Worm (Caenorhabditis elegans): ENCODE results near the gene sly-1.

The sly-1 gene

DNA sequence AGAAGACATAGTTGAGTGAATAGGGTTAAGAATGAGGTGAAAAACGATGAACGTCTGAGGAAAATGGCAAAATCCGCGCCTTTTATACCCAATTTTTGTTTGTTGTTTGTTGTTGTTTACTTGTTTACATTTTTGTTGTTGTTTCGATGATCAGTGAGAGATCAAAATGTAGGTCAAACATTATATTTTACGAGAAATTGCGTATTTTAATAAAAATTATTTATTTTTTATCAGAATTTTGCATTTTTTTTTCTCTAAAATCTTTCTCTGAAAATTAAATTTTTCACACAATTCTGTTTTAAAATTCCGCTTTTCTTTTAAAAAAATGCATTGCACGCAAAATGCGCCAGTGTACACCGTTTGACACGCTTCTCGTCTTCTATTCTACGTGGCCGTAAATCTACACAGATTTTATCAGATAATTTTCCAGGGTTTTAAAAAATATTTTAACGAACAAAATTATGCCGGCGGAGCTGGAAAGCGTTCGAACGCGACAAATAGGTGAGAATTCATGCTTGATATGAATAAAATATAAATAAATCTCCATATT is at the start of gene sly-1, which contains the start of gene sip-1:
sly-1 (plus strand) TSS at position 360 of the 550 bp plus-strand sequence.
sip-1 (minus strand) TSS at position 103 of the 550 bp plus-strand sequence.
- TF ChIP-seq ztf-4 (tag; optimal IDR thresholded peaks at IDR 0.05) (no peak), jun-1 (tag; optimal IDR thresholded peaks at IDR 0.05) (peak; percentile 75), ZK546.5 (tag; optimal IDR thresholded peaks at IDR 0.05) (no peak), elt-2 (tag; optimal IDR thresholded peaks at IDR 0.05) (peak; percentile 43), elt-1 (tag; optimal IDR thresholded peaks at IDR 0.05) (no peak), nfya-1 (tag; optimal IDR thresholded peaks at IDR 0.05; ENCODE audit: insufficient read depth) (peak; percentile 90), fkh-10 (GFP tag; optimal IDR thresholded peaks at IDR 0.05) (peak; percentile 26), nhr-12 (tag; optimal IDR thresholded peaks at IDR 0.05) (no peak), pqm-1 (tag; optimal IDR thresholded peaks at IDR 0.05) (peak; percentile 6), hmg-11 (tag; optimal IDR thresholded peaks at IDR 0.05) (peak; percentile 70), ceh-28 (tag; optimal IDR thresholded peaks at IDR 0.05) (peak; percentile 40), skn-1 (tag; optimal IDR thresholded peaks at IDR 0.05) (peak; percentile 67), nhr-77 (tag; optimal IDR thresholded peaks at IDR 0.05) (no peak), tbx-2 (tag; optimal IDR thresholded peaks at IDR 0.05) (peak; percentile 54), ceh-82 (tag; optimal IDR thresholded peaks at IDR 0.05) (no peak), lin-15B (tag; optimal IDR thresholded peaks at IDR 0.05) (peak; percentile 96), R02D3.7 (tag; optimal IDR thresholded peaks at IDR 0.05) (peak; percentile 86), nhr-25 (tag; optimal IDR thresholded peaks at IDR 0.05) (peak; percentile 35), pha-4 (tag; optimal IDR thresholded peaks at IDR 0.05) (peak; percentile 93), nhr-43 (tag; optimal IDR thresholded peaks at IDR 0.05; ENCODE audit: poor library complexity, severe bottlenecking) (peak; percentile 59), snpc-4 (tag; optimal IDR thresholded peaks at IDR 0.05) (peak; percentile 90), daf-12 (tag; optimal IDR thresholded peaks at IDR 0.05) (no peak), nhr-23 (tag; optimal IDR thresholded peaks at IDR 0.05) (peak; percentile 90)

DNA sequence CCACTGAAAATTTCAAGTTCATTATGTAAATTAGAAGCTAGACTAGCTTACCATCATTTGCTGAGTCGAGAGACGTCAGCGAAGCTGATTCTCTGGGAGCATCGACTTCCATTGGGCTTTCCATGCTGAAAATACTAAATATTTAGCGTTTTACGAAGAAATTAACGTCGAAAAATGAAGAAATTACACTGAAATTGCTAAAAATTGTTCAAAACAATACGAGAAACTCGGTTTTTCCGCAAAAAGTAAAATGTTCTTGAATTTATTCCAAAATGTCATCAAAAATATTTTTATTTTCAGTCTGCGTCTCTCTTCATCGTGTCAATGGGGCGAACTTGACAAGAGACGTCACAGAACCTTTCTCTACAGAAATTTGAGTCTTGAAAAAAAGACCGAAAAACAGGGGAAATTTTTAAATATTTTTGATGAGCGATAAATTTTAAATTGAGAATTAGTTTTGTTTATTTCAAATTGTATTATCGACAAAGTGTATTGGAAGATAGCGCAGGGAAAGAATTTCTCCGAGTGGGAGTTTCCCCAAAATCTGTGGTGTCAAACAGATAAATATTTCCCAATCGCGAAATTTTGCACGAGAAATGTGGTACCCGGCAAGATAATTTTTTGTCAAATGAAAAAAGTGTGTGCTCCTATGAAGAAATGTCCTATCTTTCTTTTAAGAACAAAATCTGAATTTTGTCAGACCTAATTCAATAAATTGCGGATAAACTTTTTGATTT is 46.3 kb upstream of the sly-1 start, which contains the start of gene ecps-1:
ecps-1 (minus strand) TSS at position 125 of the 737 bp plus-strand sequence.
- TF ChIP-seq unc-39 (tag; optimal IDR thresholded peaks at IDR 0.05): no peak
- peak; percentile 63 for TF ChIP-seq jun-1 (tag; optimal IDR thresholded peaks at IDR 0.05)
- TF ChIP-seq ceh-82 (tag; optimal IDR thresholded peaks at IDR 0.05): peak; percentile 62
- TF ChIP-seq ZK546.5 (tag; optimal IDR thresholded peaks at IDR 0.05): no peak
- peak; percentile 89 for TF ChIP-seq nhr-23 (tag; optimal IDR thresholded peaks at IDR 0.05)
- TF ChIP-seq ceh-9 (tag; optimal IDR thresholded peaks at IDR 0.05): no peak
- TF ChIP-seq eor-1 (tag; optimal IDR thresholded peaks at IDR 0.05): no peak
- peak; percentile 13 for TF ChIP-seq elt-1 (tag; optimal IDR thresholded peaks at IDR 0.05)
- TF ChIP-seq egl-5 (tag; optimal IDR thresholded peaks at IDR 0.05): peak; percentile 7
- TF ChIP-seq fkh-10 (GFP tag; optimal IDR thresholded peaks at IDR 0.05): peak; percentile 53
- peak; percentile 51 for TF ChIP-seq elt-2 (tag; optimal IDR thresholded peaks at IDR 0.05)
- TF ChIP-seq lin-15B (tag; optimal IDR thresholded peaks at IDR 0.05): peak; percentile 93
- TF ChIP-seq nhr-11 (tag; optimal IDR thresholded peaks at IDR 0.05): peak; percentile 45
- TF ChIP-seq nhr-76 (tag; optimal IDR thresholded peaks at IDR 0.05): no peak
- peak; percentile 86 for TF ChIP-seq R02D3.7 (tag; optimal IDR thresholded peaks at IDR 0.05)
- peak; percentile 97 for TF ChIP-seq skn-1 (tag; optimal IDR thresholded peaks at IDR 0.05)
- TF ChIP-seq mdl-1 (tag; optimal IDR thresholded peaks at IDR 0.05): peak; percentile 32
- peak; percentile 68 for TF ChIP-seq snpc-4 (tag; optimal IDR thresholded peaks at IDR 0.05)
- peak; percentile 76 for TF ChIP-seq nhr-25 (tag; optimal IDR thresholded peaks at IDR 0.05)
- TF ChIP-seq lin-39 (tag; optimal IDR thresholded peaks at IDR 0.05): peak; percentile 32
- TF ChIP-seq nfya-1 (tag; optimal IDR thresholded peaks at IDR 0.05; ENCODE audit: insufficient read depth): no peak
- peak; percentile 12 for TF ChIP-seq unc-62 (GFP tag; optimal IDR thresholded peaks at IDR 0.05)
- no peak for TF ChIP-seq ama-1 (optimal IDR thresholded peaks at IDR 0.05)
- peak; percentile 97 for TF ChIP-seq pha-4 (tag; optimal IDR thresholded peaks at IDR 0.05)
- peak; percentile 77 for TF ChIP-seq ceh-28 (tag; optimal IDR thresholded peaks at IDR 0.05)
- peak; percentile 89 for TF ChIP-seq nhr-43 (tag; optimal IDR thresholded peaks at IDR 0.05; ENCODE audit: poor library complexity, severe bottlenecking)
- TF ChIP-seq elt-3 (tag; optimal IDR thresholded peaks at IDR 0.05): no peak
- TF ChIP-seq pqm-1 (tag; optimal IDR thresholded peaks at IDR 0.05): peak; percentile 57
- peak; percentile 81 for TF ChIP-seq lsy-12 (tag; optimal IDR thresholded peaks at IDR 0.05)
- peak; percentile 9 for TF ChIP-seq zag-1 (tag; optimal IDR thresholded peaks at IDR 0.05)
- no peak for TF ChIP-seq nhr-28 (tag; optimal IDR thresholded peaks at IDR 0.05)
- no peak for TF ChIP-seq aly-2 (tag; optimal IDR thresholded peaks at IDR 0.05)

All from whole organism, L3 larva.